Fruit fly (Drosophila melanogaster) whole organism, pupa: Measurements from ENCODE around the gene Golgin104.

ENCODE experiments used
- CG10348 ChIP-seq: fragments of 200-800 bp; sonication (Bioruptor generic); IDR thresholded peaks from 2 replicates; pipeline ENCODE4 v1.3.6; 2022; ENCODE audit warnings: missing biosample characterization, missing genetic modification characterization
- CG12605 ChIP-seq: fragments of 200-800 bp; sonication (Bioruptor generic); IDR thresholded peaks from 2 replicates; pipeline ENCODE4 v1.3.6; 2022; ENCODE audit warnings: missing biosample characterization, missing genetic modification characterization
- CG14655 ChIP-seq: fragments of 200-800 bp; sonication (Bioruptor generic); optimal IDR thresholded peaks from 3 replicates; lab custom pipeline; 2017; ENCODE audit warnings: mild to moderate bottlenecking, missing biosample characterization, missing genetic modification reagents, missing genetic modification characterization
- CG15710 ChIP-seq: fragments of 200-800 bp; sonication (Bioruptor generic); optimal IDR thresholded peaks from 2 replicates; lab custom pipeline; 2018; ENCODE audit warnings: missing biosample characterization, mild to moderate bottlenecking, missing genetic modification characterization, moderate library complexity
- CG34367 ChIP-seq: fragments of 200-800 bp; sonication (Bioruptor generic); optimal IDR thresholded peaks from 2 replicates; lab custom pipeline; 2018; ENCODE audit warnings: missing biosample characterization, mild to moderate bottlenecking, missing genetic modification characterization
- EcR ChIP-seq: fragments of 200-800 bp; sonication (Bioruptor generic); optimal IDR thresholded peaks from 3 replicates; lab custom pipeline; 2019; ENCODE audit warnings: missing biosample characterization, missing genetic modification characterization, mild to moderate bottlenecking, moderate library complexity, missing genetic modification reagents
- Ets98B ChIP-seq: fragments of 200-800 bp; sonication (Bioruptor generic); IDR thresholded peaks from 2 replicates; pipeline ENCODE4 v1.3.6; 2022; ENCODE audit warnings: missing biosample characterization, missing genetic modification characterization
- Pif1A ChIP-seq: fragments of 200-800 bp; sonication (Bioruptor generic); optimal IDR thresholded peaks from 3 replicates; lab custom pipeline; 2016; ENCODE audit warnings: missing biosample characterization, missing genetic modification characterization
- fd96Ca ChIP-seq: fragments of 200-800 bp; sonication (Bioruptor generic); IDR thresholded peaks from 3 replicates; pipeline ENCODE4 v1.3.6; 2022; ENCODE audit warnings: missing biosample characterization, missing genetic modification characterization
- gl ChIP-seq: fragments of 200-800 bp; sonication (Bioruptor generic); optimal IDR thresholded peaks from 2 replicates; lab custom pipeline; 2018; ENCODE audit warnings: missing biosample characterization, mild to moderate bottlenecking, missing genetic modification characterization
- rn ChIP-seq: fragments of 200-800 bp; sonication (Bioruptor generic); IDR thresholded peaks from 2 replicates; pipeline ENCODE4 v1.3.6; 2022; ENCODE audit warnings: missing biosample characterization, missing genetic modification characterization

DNA sequence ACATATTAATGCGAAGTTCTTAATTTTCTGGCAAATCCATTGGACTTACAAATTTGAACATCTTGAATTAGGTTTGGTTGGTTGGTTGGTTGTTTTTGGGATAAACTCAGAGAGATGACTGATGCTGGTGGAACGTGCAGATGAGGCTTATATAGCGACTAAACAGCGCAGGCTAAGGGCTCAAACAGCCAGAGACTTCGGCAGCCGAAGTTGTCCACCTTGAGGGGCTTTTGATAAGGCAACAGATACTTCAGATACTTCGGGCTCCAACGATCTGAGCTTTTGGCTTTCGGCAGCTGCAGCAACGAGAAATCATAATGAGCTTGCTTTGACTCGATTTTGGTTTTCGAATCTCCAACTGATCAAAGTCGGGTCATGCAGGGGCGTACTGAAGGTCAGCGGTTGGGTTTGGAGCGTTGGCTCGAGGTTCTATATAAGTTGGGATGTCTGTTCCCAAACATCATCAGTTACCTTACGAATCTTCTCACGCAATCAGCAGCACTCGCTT lies 32.3 kb downstream of the Golgin104 start, which contains the start of the genes CG13041 and CG13060:
- TF ChIP-seq Pif1A (GFP tag; lab: Kevin White, UChicago) (no peak), EcR (GFP tag; lab: Kevin White, UChicago) (no peak), CG12605 (no peak), fd96Ca (GFP tag; lab: Robert Waterston, UW) (no peak), CG10348 (GFP tag; lab: Robert Waterston, UW) (no peak), CG34367 (tag; lab: Kevin White, UChicago) (no peak), gl (tag; lab: Kevin White, UChicago) (no peak), rn (GFP tag; lab: Robert Waterston, UW) (no peak), Ets98B (no peak), CG15710 (tag; lab: Kevin White, UChicago) (no peak), CG14655 (GFP tag; lab: Kevin White, UChicago) (no peak)
